Fruit fly (Drosophila melanogaster): ENCODE results near the gene CG8209.

DNA sequence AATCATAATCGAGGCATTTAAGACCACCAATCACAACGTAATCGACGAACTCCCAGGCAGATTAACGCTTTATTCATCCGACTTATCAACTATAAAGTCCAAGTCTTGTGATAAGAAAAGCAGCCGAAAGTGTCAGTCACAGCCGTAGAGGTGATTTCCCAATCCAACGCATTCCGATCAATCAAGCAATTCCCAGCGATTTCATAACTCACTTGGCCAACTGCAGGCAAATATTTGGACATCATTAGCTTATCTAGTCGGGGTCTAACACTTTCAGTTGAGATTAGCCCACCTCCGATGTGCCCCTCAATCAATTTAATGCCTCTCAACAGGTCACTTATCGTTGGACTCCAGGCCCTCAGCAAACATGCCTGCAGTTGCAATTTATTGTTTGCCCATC is 13.2 kb upstream of the CG8209 start:
- no peak for TF ChIP-seq CG14711 (tag; optimal IDR thresholded peaks at IDR 0.05)
- TF ChIP-seq cic (GFP tag; optimal IDR thresholded peaks at IDR 0.05): no peak
- no peak for TF ChIP-seq CG1620 (GFP tag; optimal IDR thresholded peaks at IDR 0.05)
- no peak for TF ChIP-seq CG33017 (tag; optimal IDR thresholded peaks at IDR 0.05)
- TF ChIP-seq kay (GFP tag; ENCODE audit: borderline replicate concordance): no peak
- TF ChIP-seq CG12768 (GFP tag; optimal IDR thresholded peaks at IDR 0.05): no peak
- no peak for TF ChIP-seq Mnt (GFP tag; optimal IDR thresholded peaks at IDR 0.05)
- no peak for TF ChIP-seq Crg-1 (GFP tag; optimal IDR thresholded peaks at IDR 0.05)
- TF ChIP-seq tj (GFP tag; optimal IDR thresholded peaks at IDR 0.05): no peak
- no peak for TF ChIP-seq cnc (optimal IDR thresholded peaks at IDR 0.05)
- no peak for TF ChIP-seq ovo (GFP tag; optimal IDR thresholded peaks at IDR 0.05)
- TF ChIP-seq CG7101 (tag; optimal IDR thresholded peaks at IDR 0.05): no peak
